Fruit fly (Drosophila melanogaster) whole organism, prepupa: ENCODE measurements around the gene CG13998.
A peak's percentile ranks its signal among the peaks of the same experiment; 100 is the strongest.

Experiments used
- Blimp-1 ChIP-seq: fragments of 200-800 bp; sonication (Bioruptor generic); optimal IDR thresholded peaks from 3 replicates; lab custom pipeline; 2017; ENCODE audit warnings: missing biosample characterization, missing genetic modification characterization, mild to moderate bottlenecking, moderate library complexity, missing genetic modification reagents
- CG10631 ChIP-seq: fragments of 200-800 bp; sonication (Bioruptor generic); optimal IDR thresholded peaks from 2 replicates; lab custom pipeline; 2016; ENCODE audit warnings: missing biosample characterization, missing genetic modification characterization
- CG11762 ChIP-seq: fragments of 200-800 bp; sonication (Bioruptor generic); optimal IDR thresholded peaks from 3 replicates; lab custom pipeline; 2016; ENCODE audit warnings: missing biosample characterization, missing genetic modification characterization; ENCODE audit not compliant: insufficient read depth
- CG11902 ChIP-seq: fragments of 200-800 bp; sonication (Bioruptor generic); optimal IDR thresholded peaks from 3 replicates; lab custom pipeline; 2016; ENCODE audit warnings: missing biosample characterization, missing genetic modification characterization
- CG15336 ChIP-seq: fragments of 200-800 bp; sonication (Bioruptor generic); IDR thresholded peaks from 2 replicates; pipeline ENCODE4 v1.3.6; 2022; ENCODE audit warnings: missing biosample characterization, missing genetic modification characterization
- CG1621 ChIP-seq: fragments of 200-800 bp; sonication (Bioruptor generic); optimal IDR thresholded peaks from 3 replicates; lab custom pipeline; 2018; ENCODE audit warnings: missing biosample characterization, mild to moderate bottlenecking, missing genetic modification characterization
- CG16779 ChIP-seq: fragments of 200-800 bp; sonication (Bioruptor generic); optimal IDR thresholded peaks from 3 replicates; lab custom pipeline; 2017; ENCODE audit warnings: missing biosample characterization, mild to moderate bottlenecking, missing genetic modification characterization
- CG3032 ChIP-seq: fragments of 200-800 bp; optimal IDR thresholded peaks from 2 replicates; lab custom pipeline; 2019; ENCODE audit warnings: missing biosample characterization, mild to moderate bottlenecking, missing genetic modification characterization, moderate library complexity
- CG31627 ChIP-seq: fragments of 200-800 bp; sonication (Bioruptor generic); optimal IDR thresholded peaks from 3 replicates; lab custom pipeline; 2016; ENCODE audit warnings: missing biosample characterization, missing genetic modification characterization
- CG4318 ChIP-seq: fragments of 200-800 bp; sonication (Bioruptor generic); optimal IDR thresholded peaks from 3 replicates; lab custom pipeline; 2017; ENCODE audit warnings: missing biosample characterization, mild to moderate bottlenecking, missing genetic modification characterization
- CG6792 ChIP-seq: fragments of 200-800 bp; sonication (Bioruptor generic); optimal IDR thresholded peaks from 3 replicates; lab custom pipeline; 2016; ENCODE audit warnings: missing biosample characterization, missing genetic modification characterization
- CG7368 ChIP-seq: fragments of 200-800 bp; sonication (Bioruptor generic); optimal IDR thresholded peaks from 3 replicates; lab custom pipeline; 2016; ENCODE audit warnings: missing biosample characterization, missing genetic modification characterization
- CG8119 ChIP-seq: fragments of 200-800 bp; sonication (Bioruptor generic); IDR thresholded peaks from 3 replicates; pipeline ENCODE4 v1.3.6; 2022; ENCODE audit warnings: missing biosample characterization, missing genetic modification characterization
- CG8319 ChIP-seq: fragments of 200-800 bp; sonication (Bioruptor generic); optimal IDR thresholded peaks from 3 replicates; lab custom pipeline; 2016; ENCODE audit warnings: missing biosample characterization, missing genetic modification characterization
- CG9139 ChIP-seq: fragments of 200-800 bp; sonication (Bioruptor generic); optimal IDR thresholded peaks from 3 replicates; lab custom pipeline; 2017; ENCODE audit warnings: missing biosample characterization, mild to moderate bottlenecking, missing genetic modification characterization
- Eip78C ChIP-seq: fragments of 200-800 bp; sonication (Bioruptor generic); peaks from one replicate; lab custom pipeline; 2016; ENCODE audit warnings: missing biosample characterization, missing genetic modification characterization
- Eip93F ChIP-seq: fragments of 200-800 bp; sonication (Bioruptor generic); optimal IDR thresholded peaks from 2 replicates; lab custom pipeline; 2016; ENCODE audit warnings: missing biosample characterization, mild to moderate bottlenecking, missing genetic modification characterization
- Ets96B ChIP-seq: fragments of 200-800 bp; optimal IDR thresholded peaks from 2 replicates; lab custom pipeline; 2019; ENCODE audit warnings: missing biosample characterization, mild to moderate bottlenecking, missing genetic modification characterization, moderate library complexity
- Hr38 ChIP-seq: sonication (Bioruptor generic); optimal IDR thresholded peaks from 2 replicates; lab custom pipeline; 2016; ENCODE audit warnings: missing biosample characterization, missing genetic modification characterization
- Hr39 ChIP-seq: fragments of 200-800 bp; sonication (Bioruptor generic); optimal IDR thresholded peaks from 2 replicates; lab custom pipeline; 2016; ENCODE audit warnings: missing biosample characterization, missing genetic modification characterization
- Hr4 ChIP-seq: fragments of 200-800 bp; sonication (Bioruptor generic); optimal IDR thresholded peaks from 3 replicates; lab custom pipeline; 2016; ENCODE audit warnings: missing biosample characterization, missing genetic modification characterization
- Lpt ChIP-seq: fragments of 200-800 bp; sonication (Bioruptor generic); optimal IDR thresholded peaks from 3 replicates; lab custom pipeline; 2016; ENCODE audit warnings: missing biosample characterization, missing genetic modification characterization
- OdsH ChIP-seq: fragments of 200-800 bp; sonication (Bioruptor generic); optimal IDR thresholded peaks from 3 replicates; lab custom pipeline; 2016; ENCODE audit warnings: missing biosample characterization, missing genetic modification characterization
- Smox ChIP-seq: fragments of 200-800 bp; sonication (Bioruptor generic); optimal IDR thresholded peaks from 3 replicates; lab custom pipeline; 2016; ENCODE audit warnings: missing biosample characterization, missing genetic modification characterization
- Sox102F ChIP-seq: fragments of 200-800 bp; sonication (Bioruptor generic); optimal IDR thresholded peaks from 2 replicates; lab custom pipeline; 2016; ENCODE audit warnings: missing biosample characterization, mild to moderate bottlenecking, missing genetic modification characterization
- Sox14 ChIP-seq: fragments of 200-800 bp; sonication (Bioruptor generic); optimal IDR thresholded peaks from 3 replicates; lab custom pipeline; 2016; ENCODE audit warnings: missing biosample characterization, missing genetic modification characterization
- Sox15 ChIP-seq: fragments of 200-800 bp; sonication (Bioruptor generic); optimal IDR thresholded peaks from 3 replicates; lab custom pipeline; 2016; ENCODE audit warnings: missing biosample characterization, missing genetic modification characterization
- achi ChIP-seq: fragments of 200-800 bp; sonication (Bioruptor generic); optimal IDR thresholded peaks from 3 replicates; lab custom pipeline; 2016; ENCODE audit warnings: missing biosample characterization, missing genetic modification characterization
- acj6 ChIP-seq: fragments of 200-800 bp; sonication (Bioruptor generic); optimal IDR thresholded peaks from 3 replicates; lab custom pipeline; 2016; ENCODE audit warnings: missing biosample characterization, missing genetic modification characterization
- cyc ChIP-seq: fragments of 200-800 bp; sonication (Bioruptor generic); optimal IDR thresholded peaks from 3 replicates; lab custom pipeline; 2016; ENCODE audit warnings: missing biosample characterization, missing genetic modification characterization
- dac ChIP-seq: fragments of 200-800 bp; sonication (Bioruptor generic); optimal IDR thresholded peaks from 2 replicates; lab custom pipeline; 2017; ENCODE audit warnings: missing biosample characterization, mild to moderate bottlenecking, missing genetic modification characterization
- fd59A ChIP-seq: fragments of 200-800 bp; sonication (Bioruptor generic); optimal IDR thresholded peaks from 2 replicates; lab custom pipeline; 2017; ENCODE audit warnings: missing biosample characterization, mild to moderate bottlenecking, missing genetic modification characterization, missing genetic modification reagents
- fd85E ChIP-seq: fragments of 200-800 bp; sonication (Bioruptor generic); optimal IDR thresholded peaks from 3 replicates; lab custom pipeline; 2016; ENCODE audit warnings: missing biosample characterization, missing genetic modification characterization
- fkh ChIP-seq: fragments of 200-800 bp; sonication (Bioruptor generic); optimal IDR thresholded peaks from 3 replicates; lab custom pipeline; 2017; ENCODE audit warnings: missing biosample characterization, mild to moderate bottlenecking, missing genetic modification characterization, moderate library complexity
- lz ChIP-seq: fragments of 200-800 bp; sonication (Bioruptor generic); optimal IDR thresholded peaks from 3 replicates; lab custom pipeline; 2016; ENCODE audit warnings: missing biosample characterization, missing genetic modification characterization
- net ChIP-seq: fragments of 200-800 bp; sonication (Bioruptor generic); optimal IDR thresholded peaks from 3 replicates; lab custom pipeline; 2016; ENCODE audit warnings: missing biosample characterization, missing genetic modification characterization
- pdm3 ChIP-seq: fragments of 200-800 bp; sonication (Bioruptor generic); optimal IDR thresholded peaks from 3 replicates; lab custom pipeline; 2016; ENCODE audit warnings: missing biosample characterization, missing genetic modification characterization
- spab ChIP-seq: fragments of 200-800 bp; sonication (Bioruptor generic); optimal IDR thresholded peaks from 2 replicates; lab custom pipeline; 2017; ENCODE audit warnings: missing biosample characterization, mild to moderate bottlenecking, missing genetic modification characterization, missing genetic modification reagents
- svp ChIP-seq: fragments of 200-800 bp; sonication (Bioruptor generic); peaks from one replicate; lab custom pipeline; 2016; ENCODE audit warnings: missing biosample characterization, missing genetic modification characterization
- topi ChIP-seq: fragments of 200-800 bp; sonication (Bioruptor generic); optimal IDR thresholded peaks from 3 replicates; lab custom pipeline; 2016; ENCODE audit warnings: missing biosample characterization, missing genetic modification characterization
- vri ChIP-seq: fragments of 200-800 bp; sonication (Bioruptor generic); optimal IDR thresholded peaks from 3 replicates; lab custom pipeline; 2016; ENCODE audit warnings: missing biosample characterization, mild to moderate bottlenecking, missing genetic modification characterization

CG13998 gene

DNA sequence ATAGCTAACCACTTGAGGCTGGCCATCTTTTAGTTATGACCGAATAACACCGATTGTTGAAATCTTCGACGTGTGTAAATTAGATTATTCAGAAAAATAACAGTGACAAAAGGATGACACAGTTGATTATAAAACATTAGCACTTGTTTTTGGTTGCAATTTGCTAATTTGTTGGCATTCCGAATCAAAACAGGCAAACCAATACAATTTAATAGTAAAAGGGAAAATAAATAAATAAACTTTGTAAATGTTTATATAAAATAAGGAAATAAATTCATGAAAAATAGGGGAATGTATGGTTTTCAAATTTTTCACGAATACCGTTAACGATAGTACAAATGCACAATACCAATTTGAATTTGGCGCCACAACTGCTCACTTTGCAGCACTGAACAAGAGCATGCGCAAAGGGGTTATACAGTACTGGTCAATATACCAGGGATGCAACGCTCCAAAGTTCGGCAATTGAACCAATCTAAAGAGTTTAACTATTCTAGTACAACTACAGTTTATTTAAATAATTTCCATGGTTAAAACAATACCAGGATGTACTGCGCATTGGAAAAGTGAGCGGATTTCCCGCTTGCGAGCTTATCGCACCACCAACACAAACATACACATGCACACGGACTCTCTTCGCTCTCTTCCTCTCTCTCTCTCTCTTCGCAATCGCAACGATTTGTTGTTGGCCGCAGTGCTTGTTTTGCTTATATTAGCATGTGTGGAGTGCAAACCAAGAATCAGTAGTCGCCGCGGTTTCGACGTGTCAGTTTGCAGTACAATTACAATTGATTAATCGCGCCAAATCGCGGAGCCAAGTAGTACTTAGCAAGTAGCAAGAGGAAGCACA is 13.2 kb downstream of the CG13998 start, which contains the start of the genes Sfp26Ad and Gpdh1 (continued):
- TF ChIP-seq OdsH (GFP tag; lab: Kevin White, UChicago): peak; percentile 69
- peak; percentile 61 for TF ChIP-seq fkh
- peak; percentile 71 for TF ChIP-seq CG16779 (tag; lab: Kevin White, UChicago)
- peak; percentile 19 for TF ChIP-seq Sox15 (GFP tag; lab: Kevin White, UChicago)
- peak; percentile 71 for TF ChIP-seq CG9139 (GFP tag; lab: Kevin White, UChicago)
- no peak for TF ChIP-seq fd85E (GFP tag; lab: Kevin White, UChicago)
- peak; percentile 86 for TF ChIP-seq Eip78C (GFP tag; lab: Kevin White, UChicago)
- TF ChIP-seq lz (GFP tag; lab: Kevin White, UChicago): peak; percentile 81
- peak; percentile 56 for TF ChIP-seq Lpt (GFP tag; lab: Kevin White, UChicago)
- TF ChIP-seq pdm3 (GFP tag; lab: Kevin White, UChicago): peak; percentile 81
- TF ChIP-seq Eip93F: no peak
- TF ChIP-seq CG10631 (GFP tag; lab: Kevin White, UChicago): peak; percentile 71
- TF ChIP-seq acj6 (GFP tag; lab: Kevin White, UChicago): peak; percentile 54
- no peak for TF ChIP-seq CG4318 (GFP tag; lab: Kevin White, UChicago)
- TF ChIP-seq CG3032 (tag; lab: Kevin White, UChicago): peak; percentile 63
- peak; percentile 71 for TF ChIP-seq CG8119 (GFP tag; lab: Robert Waterston, UW)
- TF ChIP-seq Sox14 (GFP tag; lab: Kevin White, UChicago): peak; percentile 72
- TF ChIP-seq topi (GFP tag; lab: Kevin White, UChicago): peak; percentile 74
- TF ChIP-seq Hr38 (GFP tag; lab: Kevin White, UChicago): no peak
- peak; percentile 75 for TF ChIP-seq Hr39 (GFP tag; lab: Kevin White, UChicago)
- no peak for TF ChIP-seq dac (GFP tag; lab: Kevin White, UChicago)
- TF ChIP-seq CG8319 (GFP tag; lab: Kevin White, UChicago): peak; percentile 38
- peak; percentile 79 for TF ChIP-seq Sox102F (GFP tag; lab: Kevin White, UChicago)
- peak; percentile 20 for TF ChIP-seq Blimp-1 (GFP tag; lab: Kevin White, UChicago)
- TF ChIP-seq CG1621: peak; percentile 19
- TF ChIP-seq Smox (GFP tag; lab: Kevin White, UChicago): peak; percentile 77
- peak; percentile 62 for TF ChIP-seq Hr4
- TF ChIP-seq vri (GFP tag; lab: Kevin White, UChicago): peak; percentile 90
- TF ChIP-seq CG6792 (GFP tag; lab: Kevin White, UChicago): peak; percentile 71
- peak; percentile 59 for TF ChIP-seq CG7368 (GFP tag; lab: Kevin White, UChicago)
- TF ChIP-seq CG15336: peak; percentile 62

dm6 chr2L:5927363-5927762 is 29.3 kb downstream of the CG13998 start:
- TF ChIP-seq CG15336 (no peak), CG31627 (GFP tag; lab: Kevin White, UChicago) (no peak), Lpt (GFP tag; lab: Kevin White, UChicago) (no peak), CG8319 (GFP tag; lab: Kevin White, UChicago) (no peak), CG11902 (GFP tag; lab: Kevin White, UChicago) (no peak), Smox (GFP tag; lab: Kevin White, UChicago) (no peak), achi (GFP tag; lab: Kevin White, UChicago) (no peak), net (GFP tag; lab: Kevin White, UChicago) (no peak), Ets96B (tag; lab: Kevin White, UChicago) (no peak), CG11762 (GFP tag; lab: Kevin White, UChicago) (no peak), vri (GFP tag; lab: Kevin White, UChicago) (no peak), spab (GFP tag; lab: Kevin White, UChicago) (no peak), CG1621 (no peak), cyc (GFP tag; lab: Kevin White, UChicago) (no peak), OdsH (GFP tag; lab: Kevin White, UChicago) (no peak), fd59A (GFP tag; lab: Kevin White, UChicago) (no peak), CG6792 (GFP tag; lab: Kevin White, UChicago) (no peak), CG9139 (GFP tag; lab: Kevin White, UChicago) (no peak), svp (GFP tag; lab: Kevin White, UChicago) (no peak), Blimp-1 (GFP tag; lab: Kevin White, UChicago) (no peak)
